Worm (Caenorhabditis elegans) whole organism, late embryonic: ENCODE results near the gene Y2H9A.4.

Experiments
- C08G9.2 ChIP-seq: sonication (generic microtip); optimal IDR thresholded peaks from 2 replicates; lab custom pipeline; 2016; ENCODE audit warnings: mild to moderate bottlenecking, missing genetic modification characterization, moderate library complexity, missing compliant biosample characterization
- ama-1 ChIP-seq: fragments of 150-350 bp; optimal IDR thresholded peaks from 2 replicates; lab custom pipeline; 2014
- ceh-6 ChIP-seq: fragments of 200-800 bp; sonication (Bioruptor generic); optimal IDR thresholded peaks from 2 replicates; lab custom pipeline; 2018; ENCODE audit warnings: mild to moderate bottlenecking, missing genetic modification characterization, missing compliant biosample characterization
- ceh-9 ChIP-seq: sonication (generic microtip); optimal IDR thresholded peaks from 2 replicates; lab custom pipeline; 2016; ENCODE audit warnings: mild to moderate bottlenecking, missing genetic modification characterization, inconsistent platforms, missing compliant biosample characterization
- dmd-4 ChIP-seq: sonication (generic microtip); optimal IDR thresholded peaks from 2 replicates; lab custom pipeline; 2016; ENCODE audit warnings: borderline replicate concordance, missing genetic modification characterization, missing compliant biosample characterization
- fax-1 ChIP-seq: sonication (generic microtip); optimal IDR thresholded peaks from 2 replicates; lab custom pipeline; 2016; ENCODE audit warnings: missing genotype, missing genetic modification characterization, missing compliant biosample characterization
- fkh-10 ChIP-seq: fragments of 150-350 bp; optimal IDR thresholded peaks from 2 replicates; lab custom pipeline; 2014; ENCODE audit warnings: missing biosample characterization, missing genetic modification reagents, missing genetic modification characterization
- hlh-13 ChIP-seq: fragments of 200-800 bp; sonication (Bioruptor generic); optimal IDR thresholded peaks from 2 replicates; lab custom pipeline; 2018; ENCODE audit warnings: mild to moderate bottlenecking, missing genetic modification characterization, missing compliant biosample characterization
- odd-2 ChIP-seq: sonication (generic microtip); optimal IDR thresholded peaks from 2 replicates; lab custom pipeline; 2017; ENCODE audit warnings: antibody characterized with exemption, mild to moderate bottlenecking, missing genetic modification characterization, missing compliant biosample characterization
- sox-4 ChIP-seq: sonication (generic microtip); optimal IDR thresholded peaks from 2 replicates; lab custom pipeline; 2017; ENCODE audit warnings: mild to moderate bottlenecking, missing genetic modification characterization, inconsistent platforms, missing compliant biosample characterization
- tbx-2 ChIP-seq: sonication (generic microtip); optimal IDR thresholded peaks from 2 replicates; lab custom pipeline; 2016; ENCODE audit warnings: missing genetic modification characterization, missing compliant biosample characterization
- tbx-7 ChIP-seq: sonication (generic microtip); optimal IDR thresholded peaks from 2 replicates; lab custom pipeline; 2016; ENCODE audit warnings: missing genotype, missing genetic modification characterization, missing compliant biosample characterization

DNA sequence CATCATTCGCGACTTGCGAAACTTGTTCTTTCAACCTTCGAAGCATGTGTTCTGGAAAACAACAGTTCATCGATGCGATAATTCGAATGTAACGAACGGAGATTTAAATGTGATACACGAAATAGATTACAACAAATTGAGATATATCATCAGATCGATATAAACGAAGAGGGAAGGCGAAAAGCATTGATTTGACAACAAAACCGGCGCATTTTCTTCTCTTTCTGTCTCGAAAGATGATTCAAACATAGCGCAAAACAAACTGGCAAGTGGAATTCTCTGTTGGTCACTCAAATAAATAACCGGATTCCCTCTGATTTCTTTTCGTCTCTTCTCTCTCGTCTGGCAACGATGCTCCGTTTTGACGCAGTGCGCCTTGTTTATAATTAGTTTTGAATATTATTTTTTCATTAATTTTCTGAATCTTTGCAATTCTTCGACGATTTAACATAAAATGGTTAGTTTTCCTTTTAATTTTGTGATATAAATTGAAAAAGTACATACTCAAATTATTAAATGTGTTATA is 51.7 kb downstream of the Y2H9A.4 start, which contains the start of the genes eea-1 and gut-2:
- TF ChIP-seq fax-1 (no peak), C08G9.2 (tag; lab: Kevin White, UChicago) (no peak), dmd-4 (tag; lab: Kevin White, UChicago) (no peak), tbx-2 (tag; lab: Kevin White, UChicago) (no peak), odd-2 (no peak), ceh-6 (GFP tag; lab: Kevin White, UChicago) (no peak), hlh-13 (GFP tag; lab: Kevin White, UChicago) (no peak), ceh-9 (tag; lab: Kevin White, UChicago) (no peak), sox-4 (tag; lab: Kevin White, UChicago) (no peak), ama-1 (lab: Kevin White, UChicago) (no peak), tbx-7 (no peak), fkh-10 (GFP tag; lab: Kevin White, UChicago) (no peak)
